Fruit fly (Drosophila melanogaster) whole organism, embryonic: Measurements from ENCODE around the gene CG16984.

Source experiments
- Bgb ChIP-seq: fragments of 200-800 bp; sonication (Bioruptor generic); IDR thresholded peaks from 2 replicates; pipeline ENCODE4 v1.3.6; 2022; ENCODE audit warnings: missing biosample characterization, missing genetic modification characterization; ENCODE audit not compliant: partially characterized antibody
- Blimp-1 ChIP-seq: fragments of 200-800 bp; sonication (Bioruptor generic); optimal IDR thresholded peaks from 3 replicates; lab custom pipeline; 2018; ENCODE audit warnings: missing biosample characterization, missing genetic modification characterization, mild to moderate bottlenecking, moderate library complexity, missing genetic modification reagents
- CG10366 ChIP-seq: fragments of 200-800 bp; sonication (Bioruptor generic); IDR thresholded peaks from 2 replicates; pipeline ENCODE4 v1.3.6; 2022; ENCODE audit warnings: missing biosample characterization, missing genetic modification characterization
- CG10959 ChIP-seq: fragments of 200-800 bp; sonication (Bioruptor generic); IDR thresholded peaks from 2 replicates; pipeline ENCODE4 v1.3.6; 2022; ENCODE audit warnings: missing biosample characterization, missing genetic modification characterization
- CG11247 ChIP-seq: fragments of 200-800 bp; sonication (Bioruptor generic); IDR thresholded peaks from 2 replicates; pipeline ENCODE4 v1.3.6; 2022; ENCODE audit warnings: missing biosample characterization, missing genetic modification characterization
- CG12299 ChIP-seq: fragments of 200-800 bp; sonication (Bioruptor generic); optimal IDR thresholded peaks from 2 replicates; lab custom pipeline; 2018; ENCODE audit warnings: missing biosample characterization, mild to moderate bottlenecking, missing genetic modification characterization
- CG13123 ChIP-seq: fragments of 200-800 bp; sonication (Bioruptor generic); optimal IDR thresholded peaks from 2 replicates; lab custom pipeline; 2016; ENCODE audit warnings: missing biosample characterization, missing genetic modification characterization
- CG13287 ChIP-seq: fragments of 200-800 bp; sonication (Bioruptor generic); IDR thresholded peaks from 2 replicates; pipeline ENCODE4 v1.3.6; 2022; ENCODE audit warnings: missing biosample characterization, missing genetic modification characterization; ENCODE audit not compliant: partially characterized antibody
- CG17186 ChIP-seq: fragments of 200-800 bp; sonication (Bioruptor generic); optimal IDR thresholded peaks from 3 replicates; lab custom pipeline; 2017; ENCODE audit warnings: missing biosample characterization, missing genetic modification reagents, missing genetic modification characterization
- CG17385 ChIP-seq: fragments of 200-800 bp; sonication (Bioruptor generic); optimal IDR thresholded peaks from 3 replicates; lab custom pipeline; 2018; ENCODE audit warnings: missing biosample characterization, mild to moderate bottlenecking, missing genetic modification characterization
- CG18619 ChIP-seq: fragments of 200-800 bp; sonication (Bioruptor generic); optimal IDR thresholded peaks from 3 replicates; lab custom pipeline; 2017; ENCODE audit warnings: missing biosample characterization, mild to moderate bottlenecking, missing genetic modification characterization
- CG2129 ChIP-seq: fragments of 200-800 bp; sonication (Bioruptor generic); IDR thresholded peaks from 2 replicates; pipeline ENCODE4 v1.3.6; 2022; ENCODE audit warnings: missing biosample characterization, missing genetic modification characterization; ENCODE audit not compliant: partially characterized antibody
- CG2712 ChIP-seq: fragments of 200-800 bp; optimal IDR thresholded peaks from 3 replicates; lab custom pipeline; 2019; ENCODE audit warnings: missing biosample characterization, mild to moderate bottlenecking, missing genetic modification characterization, moderate library complexity
- CG3065 ChIP-seq: fragments of 200-800 bp; sonication (Bioruptor generic); optimal IDR thresholded peaks from 2 replicates; lab custom pipeline; 2016; ENCODE audit warnings: missing biosample characterization, missing genetic modification characterization
- CG32772 ChIP-seq: fragments of 200-800 bp; sonication (Bioruptor generic); IDR thresholded peaks from 2 replicates; pipeline ENCODE4 v1.3.6; 2022; ENCODE audit warnings: missing biosample characterization, missing genetic modification characterization
- CG43689 ChIP-seq: fragments of 200-800 bp; sonication (Bioruptor generic); IDR thresholded peaks from 2 replicates; pipeline ENCODE4 v1.3.6; 2022; ENCODE audit warnings: missing biosample characterization, missing genetic modification characterization
- CG4424 ChIP-seq: fragments of 200-800 bp; sonication (Bioruptor generic); optimal IDR thresholded peaks from 3 replicates; lab custom pipeline; 2016; ENCODE audit warnings: missing biosample characterization, missing genetic modification characterization
- CG5953 ChIP-seq: fragments of 200-800 bp; sonication (Bioruptor generic); IDR thresholded peaks from 2 replicates; pipeline ENCODE4 v1.3.6; 2022; ENCODE audit warnings: missing biosample characterization, missing genetic modification characterization
- CG6175 ChIP-seq: fragments of 200-800 bp; sonication (Bioruptor generic); IDR thresholded peaks from 3 replicates; pipeline ENCODE4 v1.3.6; 2022; ENCODE audit warnings: missing biosample characterization, missing genetic modification characterization
- CG6765 ChIP-seq: fragments of 200-800 bp; sonication (Bioruptor generic); optimal IDR thresholded peaks from 3 replicates; lab custom pipeline; 2017; ENCODE audit warnings: missing biosample characterization, mild to moderate bottlenecking, missing genetic modification characterization
- CG7271 ChIP-seq: fragments of 200-800 bp; sonication (Bioruptor generic); optimal IDR thresholded peaks from 2 replicates; lab custom pipeline; 2018; ENCODE audit warnings: missing biosample characterization, mild to moderate bottlenecking, missing genetic modification characterization, moderate library complexity
- CG8089 ChIP-seq: fragments of 200-800 bp; sonication (Bioruptor generic); optimal IDR thresholded peaks from 3 replicates; lab custom pipeline; 2016; ENCODE audit warnings: missing biosample characterization, missing genetic modification characterization
- Dfd ChIP-seq, 2 experiments: fragments of >200 bp; optimal IDR thresholded peaks; 2 replicates each; lab custom pipeline; 2017; ENCODE audit warnings: missing biosample characterization in 2 of 2, missing genetic modification characterization in 2 of 2
- Dip2 ChIP-seq: fragments of 200-800 bp; sonication (Bioruptor generic); IDR thresholded peaks from 2 replicates; pipeline ENCODE4 v1.3.6; 2022; ENCODE audit warnings: missing biosample characterization, missing genetic modification characterization
- ERR ChIP-seq: fragments of 200-800 bp; sonication (Bioruptor generic); optimal IDR thresholded peaks from 2 replicates; lab custom pipeline; 2016; ENCODE audit warnings: missing biosample characterization, missing genetic modification characterization
- Fer3 ChIP-seq: fragments of 200-800 bp; sonication (Bioruptor generic); optimal IDR thresholded peaks from 2 replicates; lab custom pipeline; 2018; ENCODE audit warnings: missing biosample characterization, mild to moderate bottlenecking, missing genetic modification characterization, moderate library complexity
- HLH3B ChIP-seq: fragments of 200-800 bp; sonication (Bioruptor generic); IDR thresholded peaks from 2 replicates; pipeline ENCODE4 v1.3.6; 2022; ENCODE audit warnings: missing biosample characterization, missing genetic modification characterization
- MTF-1 ChIP-seq: fragments of 200-800 bp; sonication (Bioruptor generic); optimal IDR thresholded peaks from 2 replicates; lab custom pipeline; 2018; ENCODE audit warnings: missing biosample characterization, mild to moderate bottlenecking, missing genetic modification characterization, borderline replicate concordance
- Myb ChIP-seq: fragments of 200-800 bp; sonication (Bioruptor generic); optimal IDR thresholded peaks from 2 replicates; lab custom pipeline; 2016; ENCODE audit warnings: missing biosample characterization, missing genetic modification characterization
- NC2β ChIP-seq: fragments of 200-800 bp; sonication (Bioruptor generic); optimal IDR thresholded peaks from 2 replicates; lab custom pipeline; 2016; ENCODE audit warnings: missing biosample characterization, missing genetic modification characterization
- Optix ChIP-seq: fragments of 200-800 bp; sonication (Bioruptor generic); IDR thresholded peaks from 3 replicates; pipeline ENCODE4 v1.3.6; 2022; ENCODE audit warnings: missing biosample characterization, missing genetic modification characterization
- Rx ChIP-seq: fragments of 200-800 bp; sonication (Bioruptor generic); IDR thresholded peaks from 2 replicates; pipeline ENCODE4 v1.3.6; 2022; ENCODE audit warnings: missing biosample characterization, missing genetic modification characterization
- Sox102F ChIP-seq: fragments of 200-800 bp; sonication (Bioruptor generic); optimal IDR thresholded peaks from 2 replicates; lab custom pipeline; 2018; ENCODE audit warnings: missing biosample characterization, mild to moderate bottlenecking, missing genetic modification characterization, moderate library complexity
- Sry-δ ChIP-seq: fragments of 200-800 bp; sonication (Bioruptor generic); optimal IDR thresholded peaks from 2 replicates; lab custom pipeline; 2016; ENCODE audit warnings: missing biosample characterization, missing genetic modification characterization
- caup ChIP-seq: fragments of 200-800 bp; sonication (Bioruptor generic); optimal IDR thresholded peaks from 3 replicates; lab custom pipeline; 2017; ENCODE audit warnings: missing biosample characterization, mild to moderate bottlenecking, missing genetic modification characterization, moderate library complexity; ENCODE audit not compliant: severe bottlenecking
- crol ChIP-seq: fragments of 200-800 bp; sonication (Bioruptor generic); IDR thresholded peaks from 2 replicates; pipeline ENCODE4 v1.3.6; 2022; ENCODE audit warnings: missing biosample characterization, missing genetic modification characterization
- dan ChIP-seq: fragments of 200-800 bp; sonication (Bioruptor generic); IDR thresholded peaks from 2 replicates; pipeline ENCODE4 v1.3.6; 2022; ENCODE audit warnings: missing biosample characterization, missing genetic modification characterization
- dm ChIP-seq: fragments of 200-800 bp; sonication (Bioruptor generic); optimal IDR thresholded peaks from 3 replicates; lab custom pipeline; 2016; ENCODE audit warnings: missing biosample characterization, missing genetic modification characterization
- dmrt11E ChIP-seq: fragments of 200-800 bp; sonication (Bioruptor generic); optimal IDR thresholded peaks from 3 replicates; lab custom pipeline; 2018; ENCODE audit warnings: missing biosample characterization, mild to moderate bottlenecking, missing genetic modification characterization, moderate library complexity
- eyg ChIP-seq: fragments of 200-800 bp; sonication (Bioruptor generic); optimal IDR thresholded peaks from 3 replicates; lab custom pipeline; 2016; ENCODE audit warnings: missing biosample characterization, missing genetic modification characterization
- fd3F ChIP-seq: fragments of 200-800 bp; sonication (Bioruptor generic); optimal IDR thresholded peaks from 2 replicates; lab custom pipeline; 2018; ENCODE audit warnings: missing biosample characterization, mild to moderate bottlenecking, missing genetic modification characterization, moderate library complexity
- oc ChIP-seq: fragments of 200-800 bp; sonication (Bioruptor generic); optimal IDR thresholded peaks from 2 replicates; lab custom pipeline; 2018; ENCODE audit warnings: missing biosample characterization, mild to moderate bottlenecking, missing genetic modification characterization, moderate library complexity
- prd ChIP-seq, 3 experiments: fragments of >200 bp in 2 of 3; fragments of 200-800 bp in 1 of 3; sonication (Bioruptor generic) in 1 of 3; optimal IDR thresholded peaks in 2 of 3; IDR thresholded peaks in 1 of 3; 2 replicates in 2 of 3; 3 replicates in 1 of 3; pipeline versions ENCODE4 v1.3.6 to Lab custom; 2017 to 2022; ENCODE audit warnings: missing biosample characterization in 1 of 3, missing genetic modification characterization in 1 of 3
- shn ChIP-seq: fragments of 200-800 bp; sonication (Bioruptor generic); optimal IDR thresholded peaks from 3 replicates; lab custom pipeline; 2016; ENCODE audit warnings: missing biosample characterization, missing genetic modification characterization
- sisA ChIP-seq: fragments of 200-800 bp; sonication (Bioruptor generic); IDR thresholded peaks from 2 replicates; pipeline ENCODE4 v1.3.6; 2022; ENCODE audit warnings: missing biosample characterization, missing genetic modification characterization
- so ChIP-seq: fragments of 200-800 bp; sonication (Bioruptor generic); IDR thresholded peaks from 3 replicates; pipeline ENCODE4 v1.3.6; 2022; ENCODE audit warnings: missing biosample characterization, missing genetic modification characterization
- tll ChIP-seq, 2 experiments: fragments of 200-800 bp in 1 of 2; fragments of >200 bp in 1 of 2; sonication (Bioruptor generic) in 1 of 2; optimal IDR thresholded peaks; 2 replicates each; lab custom pipeline; 2017 to 2019; ENCODE audit warnings: missing biosample characterization in 2 of 2, missing genetic modification characterization in 2 of 2, mild to moderate bottlenecking in 1 of 2, moderate library complexity in 1 of 2
- yki ChIP-seq: fragments of >200 bp; optimal IDR thresholded peaks from 3 replicates; lab custom pipeline; 2018
- z ChIP-seq: fragments of 200-800 bp; sonication (Bioruptor generic); IDR thresholded peaks from 3 replicates; pipeline ENCODE4 v1.3.6; 2022; ENCODE audit warnings: missing biosample characterization, missing genetic modification characterization

Gene CG16984

DNA sequence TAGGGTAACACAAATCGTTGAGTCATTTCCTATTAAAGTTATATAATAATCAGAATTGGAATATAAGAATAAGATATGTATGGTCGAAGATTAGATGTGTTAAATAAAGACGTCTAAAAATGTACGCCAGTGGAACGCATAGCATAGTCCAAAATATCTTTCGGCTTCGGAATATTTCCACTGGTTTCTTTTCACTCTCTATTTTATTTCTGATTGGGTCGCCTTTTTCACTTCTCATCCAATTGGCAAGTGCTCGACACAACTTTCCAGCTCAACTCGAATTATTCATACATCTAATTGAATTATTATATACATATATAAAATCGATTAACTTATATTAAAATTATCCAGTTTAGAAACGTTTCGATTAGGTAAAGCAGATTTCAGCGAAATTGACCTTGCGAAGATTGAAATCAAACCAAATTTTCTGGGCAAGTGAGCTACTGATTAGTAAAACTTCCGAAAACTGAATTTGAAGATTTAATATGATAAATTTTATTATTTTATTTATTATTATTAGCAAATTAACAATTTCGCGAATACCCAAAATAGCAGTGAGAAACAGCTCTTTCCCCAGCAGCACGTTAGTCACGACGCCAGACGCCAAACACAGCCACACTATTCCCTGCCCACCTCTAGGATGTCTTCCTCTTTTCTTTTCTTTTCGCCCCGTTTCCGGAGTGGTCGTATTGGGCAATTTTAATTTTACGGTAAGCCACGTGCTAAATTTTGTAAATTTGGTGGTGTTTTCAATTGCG is 8.6 kb upstream of the CG16984 start, which contains the start of gene RpL8 (continued):
- TF ChIP-seq CG17186 (GFP tag; lab: Kevin White, UChicago): peak; percentile 65
- TF ChIP-seq Myb: peak; percentile 51
- TF ChIP-seq CG3065: peak; percentile 64
- TF ChIP-seq CG11247 (GFP tag; lab: Robert Waterston, UW): peak; percentile 84
- TF ChIP-seq shn: peak; percentile 62
- peak; percentile 85 for TF ChIP-seq Optix (GFP tag; lab: Robert Waterston, UW)
- peak; percentile 79 for TF ChIP-seq eyg
- no peak for TF ChIP-seq dan (GFP tag; lab: Robert Waterston, UW)
- peak; percentile 80 for TF ChIP-seq Rx (GFP tag; lab: Robert Waterston, UW)
- peak; percentile 85 for TF ChIP-seq so (GFP tag; lab: Robert Waterston, UW)
- TF ChIP-seq Fer3 (tag; lab: Kevin White, UChicago): peak; percentile 81
- peak; percentile 51; the same call in 1 of the 2 replicates for TF ChIP-seq sisA (GFP tag; lab: Robert Waterston, UW)
- no peak for TF ChIP-seq yki (lab: Kevin White, UChicago)
- TF ChIP-seq Dfd (GFP tag; optimal IDR thresholded peaks at IDR 0.05; lab: Kevin White, UChicago): no peak
- peak; percentile 61 for TF ChIP-seq CG13287 (GFP tag; lab: Robert Waterston, UW)
- peak; percentile 67; the same call in 2 of the 3 replicates for TF ChIP-seq CG6175
- no peak for TF ChIP-seq z
- peak; percentile 84 for TF ChIP-seq CG10366 (GFP tag; lab: Robert Waterston, UW)
- TF ChIP-seq CG32772: peak; percentile 74; the same call in 1 of the 2 replicates
- TF ChIP-seq ERR: peak; percentile 46
- TF ChIP-seq Sry-δ (GFP tag; lab: Kevin White, UChicago): peak; percentile 88
- peak; percentile 62 for TF ChIP-seq Bgb (GFP tag; lab: Robert Waterston, UW)
- TF ChIP-seq CG6765 (GFP tag; lab: Kevin White, UChicago): peak; percentile 94
- TF ChIP-seq MTF-1 (GFP tag; lab: Kevin White, UChicago): peak; percentile 98
- TF ChIP-seq NC2β (GFP tag; lab: Kevin White, UChicago): peak; percentile 91
- peak; percentile 95 for TF ChIP-seq dm (GFP tag; lab: Kevin White, UChicago)
- peak; percentile 84 for TF ChIP-seq CG8089
- TF ChIP-seq crol (GFP tag; lab: Robert Waterston, UW): no peak
- peak; percentile 60 for TF ChIP-seq fd3F
- TF ChIP-seq CG2129 (GFP tag; lab: Robert Waterston, UW): peak; percentile 34; the same call in 1 of the 2 replicates
- peak; percentile 73 for TF ChIP-seq CG12299 (tag; lab: Kevin White, UChicago)
- no peak for TF ChIP-seq prd (optimal IDR thresholded peaks at IDR 0.05; lab: Kevin White, UChicago)
- TF ChIP-seq prd (GFP tag; IDR thresholded peaks at IDR 0.05; lab: Robert Waterston, UW): peak; percentile 78
- TF ChIP-seq CG13123: peak; percentile 33
- TF ChIP-seq Blimp-1 (GFP tag; lab: Kevin White, UChicago): peak; percentile 41
- TF ChIP-seq oc (tag; lab: Kevin White, UChicago): peak; percentile 67
- peak; percentile 65 for TF ChIP-seq Sox102F (GFP tag; lab: Kevin White, UChicago)
- peak; percentile 70 for TF ChIP-seq CG43689
- peak; percentile 95 for TF ChIP-seq caup (GFP tag; lab: Kevin White, UChicago)
- TF ChIP-seq CG7271 (tag; lab: Kevin White, UChicago): peak; percentile 92
- peak; percentile 90 for TF ChIP-seq CG5953
- peak; percentile 98 for TF ChIP-seq CG17385 (GFP tag; lab: Kevin White, UChicago)
- TF ChIP-seq HLH3B: peak; percentile 73
- TF ChIP-seq CG10959 (GFP tag; lab: Robert Waterston, UW): peak; percentile 63
- no peak for TF ChIP-seq tll (GFP tag; optimal IDR thresholded peaks at IDR 0.05; lab: Kevin White, UChicago)
- no peak for TF ChIP-seq Dip2 (GFP tag; lab: Robert Waterston, UW)
- peak; percentile 63 for TF ChIP-seq CG4424 (GFP tag; lab: Kevin White, UChicago)
- TF ChIP-seq CG2712 (tag; lab: Kevin White, UChicago): peak; percentile 72
- peak; percentile 84 for TF ChIP-seq CG18619 (GFP tag; lab: Kevin White, UChicago)
- peak; percentile 64 for TF ChIP-seq dmrt11E (tag; lab: Kevin White, UChicago)
